Fruit fly (Drosophila melanogaster): ENCODE data around the gene CG42537.

dm6 chr3R:6413771-6414438, 36.3 kb downstream of the CG42537 start:
- TF ChIP-seq Hmx (GFP tag; optimal IDR thresholded peaks at IDR 0.05) (no peak), Rfx (GFP tag; IDR thresholded peaks at IDR 0.05) (no peak), amos (GFP tag; IDR thresholded peaks at IDR 0.05; ENCODE audit: partially characterized antibody) (no peak), Atf3 (GFP tag; optimal IDR thresholded peaks at IDR 0.05) (no peak), klu (GFP tag; IDR thresholded peaks at IDR 0.05) (no peak), C15 (GFP tag; IDR thresholded peaks at IDR 0.05) (no peak), CG1603 (tag; optimal IDR thresholded peaks at IDR 0.05) (no peak), CG15479 (GFP tag; optimal IDR thresholded peaks at IDR 0.05) (no peak), HmgD (GFP tag; optimal IDR thresholded peaks at IDR 0.05) (no peak), Asciz (GFP tag; optimal IDR thresholded peaks at IDR 0.05) (no peak), ssp (GFP tag; IDR thresholded peaks at IDR 0.05) (no peak), CG2129 (GFP tag; IDR thresholded peaks at IDR 0.05; ENCODE audit: partially characterized antibody) (no peak), Xbp1 (GFP tag; optimal IDR thresholded peaks at IDR 0.05) (no peak), disco-r (GFP tag; optimal IDR thresholded peaks at IDR 0.05) (no peak)

Measured in whole organism, embryonic.